Worm (Caenorhabditis elegans) whole organism, L4 larva: ENCODE results near the gene srm-2.

ENCODE experiments used
- ZK546.5 ChIP-seq, 2 experiments: sonication (generic microtip); optimal IDR thresholded peaks; 2 replicates each; lab custom pipeline; 2017; ENCODE audit warnings: missing biosample characterization in 2 of 2, missing genetic modification characterization in 2 of 2
- ceh-28 ChIP-seq: fragments of 150-350 bp; optimal IDR thresholded peaks from 2 replicates; lab custom pipeline; 2014; ENCODE audit warnings: missing biosample characterization, missing genetic modification reagents, missing genetic modification characterization
- fkh-10 ChIP-seq: fragments of 150-350 bp; optimal IDR thresholded peaks from 2 replicates; lab custom pipeline; 2014; ENCODE audit warnings: missing biosample characterization, missing genetic modification reagents, missing genetic modification characterization
- lin-15B ChIP-seq: fragments of 150-350 bp; sonication (generic microtip); optimal IDR thresholded peaks from 3 replicates; lab custom pipeline; 2014; ENCODE audit warnings: missing biosample characterization, missing genetic modification characterization
- lsy-2 ChIP-seq, 2 experiments: fragments of 150-350 bp in 1 of 2; sonication (generic microtip) in 1 of 2; optimal IDR thresholded peaks; 2 replicates each; lab custom pipeline; 2014 to 2017; ENCODE audit warnings: missing biosample characterization in 2 of 2, missing genetic modification characterization in 2 of 2
- mdl-1 ChIP-seq, 2 experiments: fragments of 150-350 bp in 1 of 2; sonication (generic microtip) in 1 of 2; optimal IDR thresholded peaks; 2 replicates each; lab custom pipeline; 2014 to 2017; ENCODE audit warnings: missing biosample characterization in 2 of 2, missing genetic modification characterization in 2 of 2
- nhr-111 ChIP-seq: fragments of 200-800 bp; sonication (Bioruptor generic); optimal IDR thresholded peaks from 2 replicates; lab custom pipeline; 2018; ENCODE audit warnings: mild to moderate bottlenecking, missing genetic modification characterization, missing compliant biosample characterization
- nhr-237 ChIP-seq: sonication (generic microtip); optimal IDR thresholded peaks from 2 replicates; lab custom pipeline; 2017; ENCODE audit warnings: missing biosample characterization, missing genetic modification characterization
- nhr-77 ChIP-seq: fragments of 150-350 bp; optimal IDR thresholded peaks from 2 replicates; lab custom pipeline; 2014; ENCODE audit warnings: missing biosample characterization, missing genetic modification characterization
- pha-4 ChIP-seq, 2 experiments: fragments of 150-350 bp in 1 of 2; fragments of 200-800 bp in 1 of 2; sonication (Bioruptor generic) in 1 of 2; IDR thresholded peaks in 1 of 2; optimal IDR thresholded peaks in 1 of 2; 2 replicates each; pipeline versions ENCODE4 v1.3.6 to Lab custom; 2014 to 2022; ENCODE audit warnings: missing genetic modification characterization in 2 of 2, missing genetic modification reagents in 2 of 2, missing biosample characterization in 1 of 2, missing compliant biosample characterization in 1 of 2
- rbr-2 ChIP-seq: sonication (generic microtip); optimal IDR thresholded peaks from 2 replicates; lab custom pipeline; 2016; ENCODE audit warnings: missing genotype, missing genetic modification characterization, missing compliant biosample characterization
- snpc-4 ChIP-seq: fragments of 150-350 bp; optimal IDR thresholded peaks from 2 replicates; lab custom pipeline; 2014; ENCODE audit warnings: missing biosample characterization, missing genetic modification characterization
- zag-1 ChIP-seq: fragments of 150-350 bp; optimal IDR thresholded peaks from 2 replicates; lab custom pipeline; 2014; ENCODE audit warnings: missing biosample characterization, missing genetic modification characterization

DNA sequence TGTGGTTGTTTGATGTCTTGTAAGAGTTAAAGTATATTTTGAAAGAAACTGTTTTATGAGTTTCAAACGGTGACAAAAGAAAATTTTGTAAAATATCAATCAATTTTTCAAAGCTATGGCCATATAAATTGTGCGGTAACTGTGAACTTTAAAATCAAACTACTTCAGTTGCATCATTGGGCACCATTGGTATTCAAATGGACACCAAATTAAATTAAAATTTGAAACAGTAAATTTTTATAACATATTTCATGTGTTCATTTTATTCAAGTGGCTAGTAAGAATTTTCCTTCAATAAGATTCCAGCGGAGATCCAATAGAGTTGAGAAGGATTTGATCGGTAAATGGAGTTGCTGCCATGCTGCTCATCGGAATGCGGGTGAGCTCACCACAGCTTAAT, 22.9 kb downstream of the srm-2 start:
- TF ChIP-seq rbr-2 (tag; lab: Kevin White, UChicago) (no peak), fkh-10 (GFP tag; lab: Kevin White, UChicago) (no peak), mdl-1 (tag; optimal IDR thresholded peaks at IDR 0.05; lab: Kevin White, UChicago) (no peak), ceh-28 (tag; lab: Kevin White, UChicago) (no peak), ZK546.5 (tag; optimal IDR thresholded peaks at IDR 0.05; lab: Kevin White, UChicago) (no peak), pha-4 (GFP tag; IDR thresholded peaks at IDR 0.05; lab: Robert Waterston, UW) (no peak), pha-4 (tag; optimal IDR thresholded peaks at IDR 0.05; lab: Kevin White, UChicago) (no peak), nhr-77 (tag; lab: Kevin White, UChicago) (no peak), lsy-2 (tag; optimal IDR thresholded peaks at IDR 0.05; lab: Kevin White, UChicago) (no peak), zag-1 (tag; lab: Kevin White, UChicago) (no peak), snpc-4 (no peak), nhr-237 (no peak), nhr-111 (GFP tag; lab: Kevin White, UChicago) (no peak), lin-15B (tag; lab: Kevin White, UChicago) (no peak)
